Worm (Caenorhabditis elegans) whole organism, L4/young adult: Measurements from ENCODE around the gene T21B10.3.

ENCODE experiments used
- W03F9.2 ChIP-seq: fragments of 150-350 bp; optimal IDR thresholded peaks from 2 replicates; lab custom pipeline; 2014; ENCODE audit warnings: missing biosample characterization, missing genetic modification characterization
- dao-5 ChIP-seq: sonication (generic microtip); optimal IDR thresholded peaks from 2 replicates; lab custom pipeline; 2016; ENCODE audit warnings: missing genotype, missing genetic modification characterization, moderate library complexity, missing compliant biosample characterization
- him-1 ChIP-seq: sonication (generic microtip); optimal IDR thresholded peaks from 2 replicates; lab custom pipeline; 2016; ENCODE audit warnings: missing genotype, missing genetic modification reagents, missing genetic modification characterization, missing compliant biosample characterization

ce11 chrII:8923187-8923586 is 11.0 kb upstream of the T21B10.3 start:
- no peak for TF ChIP-seq him-1 (tag; lab: Kevin White, UChicago)
- TF ChIP-seq W03F9.2, result no peak
- no peak for TF ChIP-seq dao-5 (tag; lab: Kevin White, UChicago)
